Worm (Caenorhabditis elegans) whole organism, early embryonic: ENCODE data around the gene egl-21.

Experiments
- ceh-13 ChIP-seq: fragments of 200-800 bp; sonication (Bioruptor generic); optimal IDR thresholded peaks from 2 replicates; lab custom pipeline; 2018; ENCODE audit warnings: mild to moderate bottlenecking, missing genetic modification characterization, missing compliant biosample characterization
- sea-1 ChIP-seq: fragments of 200-800 bp; sonication (Bioruptor generic); conservative IDR thresholded peaks from 2 replicates; pipeline ENCODE4 v1.3.6; 2022; ENCODE audit warnings: missing genetic modification characterization, missing compliant biosample characterization
- tbx-37 ChIP-seq: fragments of 200-800 bp; sonication (Bioruptor generic); conservative IDR thresholded peaks from 2 replicates; pipeline ENCODE4 v1.3.6; 2022; ENCODE audit warnings: missing genetic modification reagents, missing genetic modification characterization, missing compliant biosample characterization

- no peak for TF ChIP-seq tbx-37 (GFP tag; lab: Robert Waterston, UW)
- no peak for TF ChIP-seq ceh-13
- no peak for TF ChIP-seq sea-1 (GFP tag; lab: Robert Waterston, UW)
These were observed 6.4 kb downstream of the egl-21 start for ce11 chrIV:10475234-10475633.
